Fruit fly (Drosophila melanogaster): ENCODE measurements around the gene PolrMT.
A peak's percentile ranks its signal among the peaks of the same experiment; 100 is the strongest.

PolrMT gene

DNA sequence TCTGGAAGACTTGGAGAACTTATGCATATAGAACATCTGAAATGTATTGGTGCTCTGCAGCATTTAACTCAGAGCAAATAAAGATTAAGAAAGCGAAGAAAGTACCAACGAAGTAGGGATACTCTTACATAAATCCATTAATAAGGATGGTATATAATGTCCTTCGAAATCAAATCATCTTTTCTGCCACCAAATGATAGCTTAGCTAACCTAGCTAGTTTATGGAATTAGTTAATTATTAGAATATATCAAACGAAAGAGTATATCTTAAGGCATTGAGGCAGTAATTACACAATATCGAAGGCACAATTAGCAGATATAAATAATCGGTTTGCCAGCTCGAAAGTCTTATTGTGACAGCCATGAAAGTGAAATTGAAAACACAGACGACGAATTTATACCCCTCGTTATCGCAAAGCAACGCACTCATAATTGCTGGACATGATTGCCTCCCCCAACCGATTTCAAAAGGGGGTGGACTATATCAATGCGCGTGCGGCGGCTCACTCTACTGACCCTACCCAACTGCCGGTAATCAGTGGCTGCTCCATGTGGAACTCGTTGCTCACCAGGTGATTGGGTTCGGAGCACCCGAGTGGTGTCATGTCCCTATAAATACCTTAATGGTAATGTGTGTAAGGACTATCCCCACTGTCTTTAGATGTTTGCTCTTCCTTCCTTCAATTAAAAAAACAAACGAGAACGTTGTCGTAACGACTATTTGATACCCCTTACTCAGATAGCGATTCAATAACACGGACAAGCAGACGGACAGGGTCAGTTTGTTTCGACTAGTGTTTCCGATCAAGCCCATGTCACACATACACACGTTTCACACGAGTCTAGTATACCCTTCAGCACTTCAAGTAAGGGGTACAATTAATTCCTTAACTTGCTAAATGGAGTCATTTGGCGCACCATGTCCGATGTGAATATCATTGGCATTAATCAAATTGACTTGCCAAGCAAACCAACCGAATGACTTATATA is 36.5 kb upstream of the PolrMT start (continued):
- peak; percentile 30 for TF ChIP-seq CG7786 (GFP tag; optimal IDR thresholded peaks at IDR 0.05)
- peak; percentile 81 for TF ChIP-seq CG2678 (tag; optimal IDR thresholded peaks at IDR 0.05)
- TF ChIP-seq dpn (GFP tag; optimal IDR thresholded peaks at IDR 0.05), result peak in 1 of 2 experiments; percentile 35
- TF ChIP-seq Sry-δ (GFP tag; optimal IDR thresholded peaks at IDR 0.05), result no peak
- no peak for TF ChIP-seq Elba2 (GFP tag; optimal IDR thresholded peaks at IDR 0.05)
- peak; percentile 54 for TF ChIP-seq CG15269 (tag; optimal IDR thresholded peaks at IDR 0.05)
- 0 out of 2 replicates have a peak, but pooled peaks have one; percentile 23 for TF ChIP-seq CG31224 (GFP tag; IDR thresholded peaks at IDR 0.05)
- no peak for TF ChIP-seq CG10543 (GFP tag; optimal IDR thresholded peaks at IDR 0.05)
- peak; percentile 5 for TF ChIP-seq zen (tag; optimal IDR thresholded peaks at IDR 0.05)
- no peak for TF ChIP-seq CG3065 (GFP tag; optimal IDR thresholded peaks at IDR 0.05)
- no peak for TF ChIP-seq CG13775 (GFP tag; optimal IDR thresholded peaks at IDR 0.05)
- TF ChIP-seq CrebB (tag; optimal IDR thresholded peaks at IDR 0.05), result peak; percentile 1
- 0 out of 2 replicates have a peak, but pooled peaks have one; percentile 30 for TF ChIP-seq Atf6 (GFP tag; IDR thresholded peaks at IDR 0.05)
- peak; percentile 93 for TF ChIP-seq sens (GFP tag)
- peak; percentile 0 for TF ChIP-seq NfI (GFP tag; optimal IDR thresholded peaks at IDR 0.05)
- no peak for TF ChIP-seq CG12104 (GFP tag; optimal IDR thresholded peaks at IDR 0.05)
- TF ChIP-seq prd (optimal IDR thresholded peaks at IDR 0.05), result no peak
- TF ChIP-seq prd (GFP tag; IDR thresholded peaks at IDR 0.05), result peak; percentile 54; the same call in 2 of the 3 replicates
- no peak for TF ChIP-seq fu2 (GFP tag; optimal IDR thresholded peaks at IDR 0.05)
- TF ChIP-seq CG2712 (tag; optimal IDR thresholded peaks at IDR 0.05), result peak; percentile 78
- peak; percentile 29; the same call in 1 of the 2 replicates for TF ChIP-seq sim (GFP tag; IDR thresholded peaks at IDR 0.05)
- no peak for TF ChIP-seq CG11085 (GFP tag; IDR thresholded peaks at IDR 0.05)
- TF ChIP-seq CG7271 (tag; optimal IDR thresholded peaks at IDR 0.05), result no peak
- TF ChIP-seq CG3838 (GFP tag; optimal IDR thresholded peaks at IDR 0.05), result no peak
- TF ChIP-seq CG4617 (GFP tag; optimal IDR thresholded peaks at IDR 0.05; ENCODE audit: borderline replicate concordance), result no peak
- TF ChIP-seq CG6272 (GFP tag; IDR thresholded peaks at IDR 0.05), result no peak
- TF ChIP-seq cwo (GFP tag; optimal IDR thresholded peaks at IDR 0.05), result peak; percentile 53
- 0 out of 2 replicates have a peak, but pooled peaks have one; percentile 10 for TF ChIP-seq CG4730 (GFP tag; IDR thresholded peaks at IDR 0.05)
- TF ChIP-seq Camta (GFP tag; optimal IDR thresholded peaks at IDR 0.05), result peak; percentile 18
- TF ChIP-seq ken (GFP tag; IDR thresholded peaks at IDR 0.05), result peak; percentile 62; the same call in 1 of the 3 replicates
- TF ChIP-seq CG1603 (tag; optimal IDR thresholded peaks at IDR 0.05), result peak; percentile 78
- TF ChIP-seq CG32772 (GFP tag; IDR thresholded peaks at IDR 0.05), result 0 out of 2 replicates have a peak, but pooled peaks have one; percentile 12
- peak; percentile 23; the same call in 1 of the 2 replicates for TF ChIP-seq stc (GFP tag; IDR thresholded peaks at IDR 0.05)
- TF ChIP-seq CG32767 (GFP tag; IDR thresholded peaks at IDR 0.05), result 0 out of 2 replicates have a peak, but pooled peaks have one; percentile 40
- TF ChIP-seq CG11560 (tag; IDR thresholded peaks at IDR 0.05), result no peak
- TF ChIP-seq vfl (GFP tag; optimal IDR thresholded peaks at IDR 0.05), result no peak
- no peak for TF ChIP-seq HLH54F (GFP tag; optimal IDR thresholded peaks at IDR 0.05)
- peak; percentile 24 for TF ChIP-seq HmgZ (tag; optimal IDR thresholded peaks at IDR 0.05)
- peak; percentile 25 for TF ChIP-seq Six4 (GFP tag; optimal IDR thresholded peaks at IDR 0.05)
- TF ChIP-seq CG11093 (GFP tag; IDR thresholded peaks at IDR 0.05), result no peak
- TF ChIP-seq mam (GFP tag; optimal IDR thresholded peaks at IDR 0.05), result peak; percentile 52
- no peak for TF ChIP-seq CG11696 (GFP tag; IDR thresholded peaks at IDR 0.05)
- TF ChIP-seq Taf1 (GFP tag; IDR thresholded peaks at IDR 0.05), result no peak
- TF ChIP-seq CG10366 (GFP tag; IDR thresholded peaks at IDR 0.05), result peak; percentile 29
- TF ChIP-seq CG7963 (GFP tag; IDR thresholded peaks at IDR 0.05; ENCODE audit: partially characterized antibody), result no peak
- peak; percentile 16 for TF ChIP-seq CTCF (GFP tag; optimal IDR thresholded peaks at IDR 0.05)
- TF ChIP-seq Lhr (GFP tag; optimal IDR thresholded peaks at IDR 0.05), result no peak
- TF ChIP-seq repo (GFP tag; optimal IDR thresholded peaks at IDR 0.05), result no peak
- no peak for TF ChIP-seq CG31388 (GFP tag; optimal IDR thresholded peaks at IDR 0.05)
- TF ChIP-seq CG4854 (GFP tag; optimal IDR thresholded peaks at IDR 0.05), result peak; percentile 24
